Worm (Caenorhabditis elegans) whole organism, young adult: ENCODE results near the gene F38A1.15.

ENCODE experiments used
- B0035.1 ChIP-seq: sonication (generic microtip); optimal IDR thresholded peaks from 2 replicates; lab custom pipeline; 2016; ENCODE audit warnings: missing genetic modification characterization, mild to moderate bottlenecking, missing compliant biosample characterization, missing genotype, missing genetic modification reagents
- C06A6.2 ChIP-seq: fragments of 200-800 bp; sonication (Bioruptor generic); conservative IDR thresholded peaks from 2 replicates; pipeline ENCODE4 v1.3.6; 2022; ENCODE audit warnings: missing genetic modification characterization, missing compliant biosample characterization
- F10E7.11 ChIP-seq: sonication (generic microtip); optimal IDR thresholded peaks from 2 replicates; lab custom pipeline; 2017; ENCODE audit warnings: mild to moderate bottlenecking, missing genetic modification characterization, moderate library complexity, missing compliant biosample characterization
- F39B2.1 ChIP-seq: fragments of 200-800 bp; sonication (Bioruptor generic); IDR thresholded peaks from 2 replicates; pipeline ENCODE4 v1.3.6; 2022; ENCODE audit warnings: missing genetic modification reagents, missing genetic modification characterization, missing compliant biosample characterization
- F52B5.7 ChIP-seq: sonication (generic microtip); optimal IDR thresholded peaks from 2 replicates; lab custom pipeline; 2016; ENCODE audit warnings: mild to moderate bottlenecking, missing genetic modification characterization, missing compliant biosample characterization
- F57A8.1 ChIP-seq: fragments of 200-800 bp; sonication (Bioruptor generic); optimal IDR thresholded peaks from 2 replicates; lab custom pipeline; 2018; ENCODE audit warnings: mild to moderate bottlenecking, missing genetic modification characterization, moderate library complexity, missing compliant biosample characterization
- K12H6.12 ChIP-seq: fragments of 200-800 bp; sonication (Bioruptor generic); optimal IDR thresholded peaks from 2 replicates; lab custom pipeline; 2018; ENCODE audit warnings: mild to moderate bottlenecking, missing genetic modification characterization, missing compliant biosample characterization
- T26A5.8 ChIP-seq: sonication (generic microtip); optimal IDR thresholded peaks from 2 replicates; lab custom pipeline; 2016; ENCODE audit warnings: missing genetic modification characterization, missing compliant biosample characterization
- Y53G8AR.9 ChIP-seq: fragments of 200-800 bp; sonication (Bioruptor generic); conservative IDR thresholded peaks from 2 replicates; pipeline ENCODE4 v1.3.6; 2022; ENCODE audit warnings: missing genetic modification reagents, missing genetic modification characterization, missing compliant biosample characterization
- Y67H2A.10 ChIP-seq: fragments of 200-800 bp; sonication (Bioruptor generic); conservative IDR thresholded peaks from 2 replicates; pipeline ENCODE4 v1.3.6; 2022; ENCODE audit warnings: missing genetic modification reagents, missing genetic modification characterization, missing compliant biosample characterization
- attf-3 ChIP-seq: fragments of 200-800 bp; sonication (Bioruptor generic); conservative IDR thresholded peaks from 2 replicates; pipeline ENCODE4 v1.3.6; 2022; ENCODE audit warnings: missing genetic modification reagents, missing genetic modification characterization, missing compliant biosample characterization
- bed-2 ChIP-seq: fragments of 200-800 bp; sonication (Bioruptor generic); IDR thresholded peaks from 2 replicates; pipeline ENCODE4 v1.3.6; 2022; ENCODE audit warnings: missing genetic modification reagents, missing genetic modification characterization, missing compliant biosample characterization
- cebp-1 ChIP-seq, 2 experiments: fragments of 200-800 bp in 1 of 2; sonication (Bioruptor generic) in 1 of 2; sonication (generic microtip) in 1 of 2; IDR thresholded peaks in 1 of 2; optimal IDR thresholded peaks in 1 of 2; 2 replicates each; pipeline versions ENCODE4 v1.3.6 to Lab custom; 2017 to 2022; ENCODE audit warnings: missing compliant biosample characterization in 2 of 2, missing genetic modification characterization in 2 of 2, mild to moderate bottlenecking in 1 of 2, missing genetic modification reagents in 1 of 2, moderate library complexity in 1 of 2
- ceh-100 ChIP-seq: fragments of 200-800 bp; sonication (Bioruptor generic); IDR thresholded peaks from 2 replicates; pipeline ENCODE4 v1.3.6; 2022; ENCODE audit warnings: missing genetic modification reagents, missing genetic modification characterization, missing compliant biosample characterization
- ceh-58 ChIP-seq: fragments of 200-800 bp; sonication (Bioruptor generic); IDR thresholded peaks from 2 replicates; pipeline ENCODE4 v1.3.6; 2022; ENCODE audit warnings: missing genetic modification characterization, missing compliant biosample characterization
- chd-7 ChIP-seq: sonication (generic microtip); optimal IDR thresholded peaks from 2 replicates; lab custom pipeline; 2016; ENCODE audit warnings: mild to moderate bottlenecking, missing genetic modification characterization, moderate library complexity, missing compliant biosample characterization
- die-1 ChIP-seq: sonication (generic microtip); optimal IDR thresholded peaks from 2 replicates; lab custom pipeline; 2016; ENCODE audit warnings: missing genotype, mild to moderate bottlenecking, missing genetic modification characterization, missing compliant biosample characterization
- dox-1 ChIP-seq: fragments of 200-800 bp; sonication (Bioruptor generic); IDR thresholded peaks from 2 replicates; pipeline ENCODE4 v1.3.6; 2022; ENCODE audit warnings: missing genetic modification reagents, missing genetic modification characterization, missing compliant biosample characterization
- efl-1 ChIP-seq: fragments of 150-350 bp; optimal IDR thresholded peaks from 2 replicates; lab custom pipeline; 2014; ENCODE audit warnings: missing biosample characterization, missing genetic modification reagents, missing genetic modification characterization
- ekl-4 ChIP-seq: fragments of 200-800 bp; sonication (Bioruptor generic); IDR thresholded peaks from 2 replicates; pipeline ENCODE4 v1.3.6; 2022; ENCODE audit warnings: missing genetic modification reagents, missing genetic modification characterization, missing compliant biosample characterization
- fkh-3 ChIP-seq: sonication (generic microtip); optimal IDR thresholded peaks from 2 replicates; lab custom pipeline; 2016; ENCODE audit warnings: mild to moderate bottlenecking, missing genetic modification characterization, missing compliant biosample characterization
- gei-17 ChIP-seq: fragments of 200-800 bp; sonication (Bioruptor generic); optimal IDR thresholded peaks from 2 replicates; lab custom pipeline; 2018; ENCODE audit warnings: mild to moderate bottlenecking, missing genetic modification characterization, missing compliant biosample characterization
- him-1 ChIP-seq: sonication (generic microtip); optimal IDR thresholded peaks from 2 replicates; lab custom pipeline; 2016; ENCODE audit warnings: missing genotype, missing genetic modification reagents, missing genetic modification characterization, missing compliant biosample characterization
- hlh-12 ChIP-seq: sonication (generic microtip); optimal IDR thresholded peaks from 2 replicates; lab custom pipeline; 2016; ENCODE audit warnings: missing genetic modification characterization, missing compliant biosample characterization
- hmg-1.2 ChIP-seq: fragments of 200-800 bp; sonication (Bioruptor generic); IDR thresholded peaks from 2 replicates; pipeline ENCODE4 v1.3.6; 2022; ENCODE audit warnings: missing genetic modification reagents, missing genetic modification characterization, missing compliant biosample characterization
- let-607 ChIP-seq, 2 experiments: fragments of 200-800 bp in 1 of 2; sonication (Bioruptor generic) in 1 of 2; sonication (generic microtip) in 1 of 2; optimal IDR thresholded peaks; 2 replicates each; lab custom pipeline; 2016 to 2018; ENCODE audit warnings: mild to moderate bottlenecking in 2 of 2, missing compliant biosample characterization in 2 of 2, missing genetic modification characterization in 2 of 2, moderate library complexity in 2 of 2, missing genotype in 1 of 2
- lin-40 ChIP-seq: sonication (generic microtip); optimal IDR thresholded peaks from 2 replicates; lab custom pipeline; 2016; ENCODE audit warnings: missing genetic modification characterization, mild to moderate bottlenecking, missing compliant biosample characterization, missing genotype, missing genetic modification reagents
- lin-54 ChIP-seq: fragments of 200-800 bp; sonication (Bioruptor generic); optimal IDR thresholded peaks from 2 replicates; lab custom pipeline; 2018; ENCODE audit warnings: mild to moderate bottlenecking, missing genetic modification characterization, missing compliant biosample characterization
- lsl-1 ChIP-seq: fragments of 200-800 bp; sonication (Bioruptor generic); optimal IDR thresholded peaks from 2 replicates; lab custom pipeline; 2018; ENCODE audit warnings: mild to moderate bottlenecking, missing genetic modification characterization, moderate library complexity, missing compliant biosample characterization
- lsy-27 ChIP-seq: sonication (generic microtip); optimal IDR thresholded peaks from 2 replicates; lab custom pipeline; 2017; ENCODE audit warnings: missing genetic modification characterization, mild to moderate bottlenecking, missing compliant biosample characterization, antibody characterized with exemption, missing genotype, borderline replicate concordance; ENCODE audit not compliant: insufficient read depth
- mcd-1 ChIP-seq: fragments of 200-800 bp; sonication (Bioruptor generic); IDR thresholded peaks from 2 replicates; pipeline ENCODE4 v1.3.6; 2022; ENCODE audit warnings: missing genetic modification reagents, missing genetic modification characterization, missing compliant biosample characterization
- mxl-1 ChIP-seq: sonication (generic microtip); optimal IDR thresholded peaks from 2 replicates; lab custom pipeline; 2016; ENCODE audit warnings: missing genetic modification characterization, missing compliant biosample characterization
- nfya-1 ChIP-seq: sonication (generic microtip); optimal IDR thresholded peaks from 2 replicates; lab custom pipeline; 2017; ENCODE audit warnings: antibody characterized with exemption, missing compliant biosample characterization, missing genetic modification characterization, borderline replicate concordance; ENCODE audit not compliant: insufficient read depth
- nhr-120 ChIP-seq: fragments of 200-800 bp; sonication (Bioruptor generic); IDR thresholded peaks from 2 replicates; pipeline ENCODE4 v1.3.6; 2022; ENCODE audit warnings: missing genetic modification characterization, missing compliant biosample characterization
- rec-8 ChIP-seq, 2 experiments: sonication (generic microtip); optimal IDR thresholded peaks; 2 replicates each; lab custom pipeline; 2016; ENCODE audit warnings: mild to moderate bottlenecking in 2 of 2, missing genetic modification characterization in 2 of 2, missing genetic modification reagents in 2 of 2, missing genotype in 2 of 2, missing biosample characterization in 1 of 2, missing compliant biosample characterization in 1 of 2, moderate library complexity in 1 of 2
- snpc-1.3 ChIP-seq: sonication (generic microtip); optimal IDR thresholded peaks from 2 replicates; lab custom pipeline; 2017; ENCODE audit warnings: missing genetic modification characterization, mild to moderate bottlenecking, missing compliant biosample characterization, antibody characterized with exemption, moderate library complexity, missing genotype, missing genetic modification reagents; ENCODE audit not compliant: insufficient read depth
- tlf-1 ChIP-seq: fragments of 200-800 bp; sonication (Bioruptor generic); optimal IDR thresholded peaks from 2 replicates; lab custom pipeline; 2018; ENCODE audit warnings: mild to moderate bottlenecking, missing genetic modification characterization, missing compliant biosample characterization
- unc-62 ChIP-seq: fragments of 150-350 bp; optimal IDR thresholded peaks from 2 replicates; lab custom pipeline; 2014; ENCODE audit warnings: missing biosample characterization, missing genetic modification reagents, missing genetic modification characterization
- zfh-2 ChIP-seq: fragments of 200-800 bp; sonication (Bioruptor generic); conservative IDR thresholded peaks from 2 replicates; pipeline ENCODE4 v1.3.6; 2022; ENCODE audit warnings: missing genetic modification reagents, missing genetic modification characterization, missing compliant biosample characterization
- ztf-26 ChIP-seq: sonication (generic microtip); optimal IDR thresholded peaks from 2 replicates; lab custom pipeline; 2017; ENCODE audit warnings: missing genetic modification characterization, missing compliant biosample characterization

Gene F38A1.15

ce11 chrIV:1239686-1240085 is 3.5 kb downstream of the F38A1.15 start, which contains the start of gene F38A1.8 (continued):
- no peak for TF ChIP-seq ztf-26
- no peak for TF ChIP-seq fkh-3
- no peak for TF ChIP-seq Y53G8AR.9 (GFP tag; lab: Robert Waterston, UW)
- peak; percentile 56 for TF ChIP-seq lin-54 (GFP tag; lab: Kevin White, UChicago)
- no peak for TF ChIP-seq ceh-100 (GFP tag; lab: Robert Waterston, UW)
- TF ChIP-seq K12H6.12 (tag; lab: Kevin White, UChicago) = no peak
- TF ChIP-seq, all 124 proteins: peak for 7

ce11 chrIV:1238147-1238546 is 5.0 kb downstream of the F38A1.15 start:
- TF ChIP-seq him-1 (tag; lab: Kevin White, UChicago) (no peak), ceh-58 (GFP tag; lab: Robert Waterston, UW) (no peak), gei-17 (GFP tag; lab: Kevin White, UChicago) (no peak), C06A6.2 (no peak), hmg-1.2 (no peak), tlf-1 (no peak)

- TF ChIP-seq snpc-1.3 (no peak), ceh-100 (GFP tag; lab: Robert Waterston, UW) (no peak), hmg-1.2 (no peak), hlh-12 (tag; lab: Kevin White, UChicago) (no peak), B0035.1 (no peak), Y67H2A.10 (no peak)
- TF ChIP-seq, all 124 proteins: peak for 0
Measured at ce11 chrIV:1235785-1236184, 7.4 kb downstream of the F38A1.15 start.

ce11 chrIV:1234780-1235179 is 8.4 kb downstream of the F38A1.15 start:
- TF ChIP-seq cebp-1 (GFP tag; IDR thresholded peaks at IDR 0.05; lab: Robert Waterston, UW) = no peak
- TF ChIP-seq cebp-1 (tag; optimal IDR thresholded peaks at IDR 0.05; lab: Kevin White, UChicago) = no peak
- no peak for TF ChIP-seq unc-62 (GFP tag; lab: Kevin White, UChicago)

- TF ChIP-seq F52B5.7 (tag; lab: Kevin White, UChicago) (no peak), attf-3 (GFP tag; lab: Robert Waterston, UW) (no peak), mxl-1 (tag; lab: Kevin White, UChicago) (no peak), let-607 (tag; optimal IDR thresholded peaks at IDR 0.05; lab: Kevin White, UChicago) (no peak), nfya-1 (no peak), F10E7.11 (tag; lab: Kevin White, UChicago) (no peak), rec-8 (tag; optimal IDR thresholded peaks at IDR 0.05; lab: Kevin White, UChicago) (no peak), chd-7 (peak; percentile 27), Y53G8AR.9 (GFP tag; lab: Robert Waterston, UW) (no peak), lsl-1 (no peak), lin-40 (tag; lab: Kevin White, UChicago) (no peak), nhr-120 (no peak), dox-1 (0 out of 2 replicates have a peak, but pooled peaks have one; percentile 19), zfh-2 (GFP tag; lab: Robert Waterston, UW) (peak; percentile 96), lsy-27 (no peak), F57A8.1 (GFP tag; lab: Kevin White, UChicago) (no peak), efl-1 (GFP tag; lab: Kevin White, UChicago) (no peak), ekl-4 (no peak), mcd-1 (GFP tag; lab: Robert Waterston, UW) (0 out of 2 replicates have a peak, but pooled peaks have one; percentile 23), die-1 (tag; lab: Kevin White, UChicago) (no peak), ztf-26 (no peak), F39B2.1 (GFP tag; lab: Robert Waterston, UW) (no peak), T26A5.8 (tag; lab: Kevin White, UChicago) (no peak), bed-2 (GFP tag; lab: Robert Waterston, UW) (no peak)
Measured at ce11 chrIV:1232419-1233145, 10.6 kb downstream of the F38A1.15 start.
